Worm (Caenorhabditis elegans): Measurements from ENCODE around the gene F54D5.23.

The F54D5.23 gene

DNA sequence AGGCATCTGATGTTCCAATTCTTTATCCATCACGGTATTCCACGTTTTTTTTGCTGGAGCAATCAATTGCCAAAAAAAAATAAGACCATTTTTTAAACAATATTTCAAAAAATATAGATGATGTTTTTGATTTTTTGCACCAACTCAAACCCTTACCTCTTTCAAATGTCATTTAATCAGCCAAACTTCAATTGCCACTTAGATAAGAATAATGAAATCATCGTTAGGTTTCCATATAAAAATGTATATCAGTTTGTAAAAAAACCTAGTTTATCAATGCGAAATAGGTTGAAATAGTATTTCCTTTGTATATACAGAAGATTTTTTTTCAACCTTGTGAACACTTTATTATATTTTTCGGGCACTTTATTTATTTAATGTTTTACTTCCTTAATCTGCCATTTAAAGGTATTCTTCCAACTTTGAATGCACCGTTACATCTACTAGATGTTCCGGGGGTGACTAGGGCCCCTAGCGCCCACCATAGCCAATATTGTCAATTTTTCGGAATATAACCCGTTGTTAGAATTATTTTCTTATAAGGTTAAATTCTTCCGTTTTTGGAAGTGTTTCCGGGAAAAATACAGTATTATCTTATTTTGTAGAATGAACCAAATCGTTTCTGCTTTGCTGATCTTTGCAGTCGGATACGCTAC lies at the start of gene F54D5.23, which contains the start of gene F54D5.4:
Gene F54D5.23 (minus strand): TSS at position 75 of the 656 bp plus-strand sequence.
Gene F54D5.4 (plus strand): TSS at position 606 of the 656 bp plus-strand sequence.
- TF ChIP-seq nfya-1 (tag; optimal IDR thresholded peaks at IDR 0.05) (no peak), gmeb-2 (tag; optimal IDR thresholded peaks at IDR 0.05) (no peak), ceh-22 (tag; optimal IDR thresholded peaks at IDR 0.05) (no peak), syd-9 (tag; optimal IDR thresholded peaks at IDR 0.05) (no peak), hlh-30 (tag; optimal IDR thresholded peaks at IDR 0.05; ENCODE audit: insufficient read depth) (no peak), hlh-15 (tag; optimal IDR thresholded peaks at IDR 0.05) (no peak), lin-11 (tag; optimal IDR thresholded peaks at IDR 0.05) (no peak), pat-9 (tag; optimal IDR thresholded peaks at IDR 0.05) (no peak), tbx-2 (tag; optimal IDR thresholded peaks at IDR 0.05) (no peak), ceh-18 (tag; optimal IDR thresholded peaks at IDR 0.05) (no peak), ahr-1 (tag; optimal IDR thresholded peaks at IDR 0.05) (no peak), pax-1 (tag; optimal IDR thresholded peaks at IDR 0.05) (no peak), ceh-34 (tag; optimal IDR thresholded peaks at IDR 0.05) (no peak), K09A11.1 (tag; optimal IDR thresholded peaks at IDR 0.05; ENCODE audit: insufficient read depth) (no peak), zip-5 (tag; optimal IDR thresholded peaks at IDR 0.05) (no peak), mec-3 (tag; optimal IDR thresholded peaks at IDR 0.05; ENCODE audit: borderline replicate concordance) (no peak)

DNA sequence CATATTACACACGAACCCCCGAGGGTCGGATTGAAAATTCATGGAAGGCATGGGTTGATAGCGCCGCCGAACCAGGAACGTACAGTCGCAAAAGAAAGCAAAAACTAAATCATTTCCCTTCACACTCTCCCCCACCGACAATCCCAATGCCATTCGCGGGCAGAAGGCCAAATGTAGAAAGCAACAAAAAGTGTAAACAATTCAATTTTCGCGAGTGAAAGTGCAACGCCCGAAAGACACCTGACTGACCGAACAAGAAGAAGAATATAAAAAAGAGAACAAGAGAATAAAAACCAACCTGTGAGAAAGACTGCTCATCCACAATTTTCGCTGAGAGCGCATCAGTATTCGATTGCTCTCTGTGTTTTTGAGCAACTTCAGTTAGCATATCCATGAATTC lies 48.6 kb upstream of the F54D5.23 start:
- TF ChIP-seq ceh-45 (GFP tag; IDR thresholded peaks at IDR 0.05) (no peak), pha-2 (tag; optimal IDR thresholded peaks at IDR 0.05) (no peak), nfya-1 (tag; optimal IDR thresholded peaks at IDR 0.05) (no peak), sox-4 (tag; optimal IDR thresholded peaks at IDR 0.05) (no peak), hlh-30 (tag; optimal IDR thresholded peaks at IDR 0.05; ENCODE audit: insufficient read depth) (no peak), ceh-19 (GFP tag; optimal IDR thresholded peaks at IDR 0.05) (no peak), syd-9 (tag; optimal IDR thresholded peaks at IDR 0.05) (no peak), eyg-1 (tag; optimal IDR thresholded peaks at IDR 0.05) (no peak), ztf-16 (tag; optimal IDR thresholded peaks at IDR 0.05) (no peak), K09A11.1 (tag; optimal IDR thresholded peaks at IDR 0.05; ENCODE audit: insufficient read depth) (no peak), lin-11 (tag; optimal IDR thresholded peaks at IDR 0.05) (no peak), unc-42 (tag; optimal IDR thresholded peaks at IDR 0.05) (no peak)

DNA sequence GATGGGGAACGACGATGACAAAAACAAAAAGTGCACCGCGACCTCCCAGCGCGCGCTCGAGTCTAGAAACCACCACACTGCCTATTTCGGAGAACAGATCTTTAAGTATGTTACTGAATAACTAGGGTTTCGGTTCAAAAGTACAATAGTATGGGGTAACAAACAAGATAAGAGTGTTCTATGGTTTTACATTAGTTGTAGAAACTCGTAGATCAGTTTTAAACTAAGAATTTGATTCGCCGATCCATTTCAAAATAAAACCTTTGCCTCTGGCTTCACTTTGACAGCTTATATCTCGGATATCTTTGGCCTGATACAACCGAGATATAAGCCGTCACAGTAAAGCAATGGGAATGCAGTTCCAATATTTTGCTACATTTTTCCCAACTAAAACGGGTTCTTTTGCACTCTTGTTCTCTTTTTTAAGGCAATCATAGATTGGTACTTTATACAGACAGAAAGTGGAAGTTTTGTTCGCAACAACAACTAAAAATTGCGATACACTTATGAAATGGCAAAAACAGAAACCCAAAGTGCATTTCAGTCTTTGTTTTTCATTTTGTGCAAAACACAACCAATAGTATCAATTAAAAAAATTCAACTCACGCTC lies 47.4 kb upstream of the F54D5.23 start:
- TF ChIP-seq mec-3 (tag; optimal IDR thresholded peaks at IDR 0.05; ENCODE audit: borderline replicate concordance) (no peak), ceh-34 (tag; optimal IDR thresholded peaks at IDR 0.05) (no peak), pros-1 (tag; optimal IDR thresholded peaks at IDR 0.05) (no peak), ceh-14 (tag; optimal IDR thresholded peaks at IDR 0.05) (no peak), hlh-15 (tag; optimal IDR thresholded peaks at IDR 0.05) (no peak), unc-3 (GFP tag; conservative IDR thresholded peaks at IDR 0.05) (no peak), unc-3 (tag; optimal IDR thresholded peaks at IDR 0.05) (no peak), sox-4 (tag; optimal IDR thresholded peaks at IDR 0.05) (no peak), fax-1 (tag; optimal IDR thresholded peaks at IDR 0.05) (no peak), ceh-19 (GFP tag; optimal IDR thresholded peaks at IDR 0.05) (no peak), ceh-22 (tag; optimal IDR thresholded peaks at IDR 0.05) (no peak), tbx-7 (tag; optimal IDR thresholded peaks at IDR 0.05) (no peak), madf-2 (tag; optimal IDR thresholded peaks at IDR 0.05) (no peak), ztf-16 (tag; optimal IDR thresholded peaks at IDR 0.05) (no peak), syd-9 (tag; optimal IDR thresholded peaks at IDR 0.05) (no peak), fkh-10 (GFP tag; optimal IDR thresholded peaks at IDR 0.05) (no peak)

DNA sequence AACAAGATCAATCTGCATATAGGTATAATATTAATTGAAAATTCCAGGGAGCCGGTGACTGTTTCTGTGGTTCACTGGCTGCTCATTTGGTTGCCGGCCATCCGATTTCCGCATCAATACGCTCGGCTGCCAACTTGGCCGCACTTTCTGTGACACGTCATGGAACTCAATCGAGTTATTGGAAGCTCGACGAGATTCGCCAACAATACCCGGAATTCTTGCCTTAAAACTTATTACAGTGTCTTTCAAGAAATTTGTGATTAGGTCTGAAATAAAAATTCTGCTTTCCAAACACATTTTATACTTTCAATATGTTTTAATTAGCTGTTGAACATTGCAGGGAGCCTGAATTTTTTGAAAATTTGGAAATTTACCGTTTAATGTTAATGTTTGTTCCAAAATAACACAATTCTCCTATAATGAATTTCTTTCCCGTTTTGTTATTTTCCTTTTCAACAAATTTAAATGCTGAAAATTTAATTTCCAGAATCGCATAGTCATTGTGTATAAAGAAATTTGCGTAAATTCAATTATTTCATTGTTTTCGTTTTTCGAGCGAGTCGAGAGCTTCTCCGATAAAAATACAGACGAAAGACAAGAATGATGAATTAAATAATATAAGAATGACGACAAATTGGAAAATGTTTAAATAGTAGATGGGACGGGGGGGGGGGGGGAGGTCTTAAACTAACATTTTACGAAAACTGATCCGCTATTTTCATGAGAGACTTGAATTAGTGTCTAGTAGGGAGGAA lies 45.2 kb upstream of the F54D5.23 start:
- TF ChIP-seq ceh-30 (tag; optimal IDR thresholded peaks at IDR 0.05), result no peak
- no peak for TF ChIP-seq hlh-8 (tag; optimal IDR thresholded peaks at IDR 0.05)
- no peak for TF ChIP-seq K02D7.2 (tag; optimal IDR thresholded peaks at IDR 0.05)
- no peak for TF ChIP-seq fkh-10 (GFP tag; optimal IDR thresholded peaks at IDR 0.05)
- TF ChIP-seq pat-9 (tag; optimal IDR thresholded peaks at IDR 0.05), result no peak
- TF ChIP-seq ceh-9 (tag; optimal IDR thresholded peaks at IDR 0.05), result no peak
- no peak for TF ChIP-seq ahr-1 (tag; optimal IDR thresholded peaks at IDR 0.05)
- no peak for TF ChIP-seq unc-86 (tag; optimal IDR thresholded peaks at IDR 0.05)
- TF ChIP-seq ceh-14 (tag; optimal IDR thresholded peaks at IDR 0.05), result no peak
- no peak for TF ChIP-seq Y22D7AL.16 (tag; optimal IDR thresholded peaks at IDR 0.05)
- no peak for TF ChIP-seq C38D4.7 (GFP tag; optimal IDR thresholded peaks at IDR 0.05)

Data from whole organism, late embryonic.